Worm (Caenorhabditis elegans) whole organism, early embryonic: ENCODE results near the gene gcy-5.
A peak's percentile ranks its signal among the peaks of the same experiment; 100 is the strongest.

Source experiments
- F13C5.2 ChIP-seq: sonication (generic microtip); optimal IDR thresholded peaks from 2 replicates; lab custom pipeline; 2017; ENCODE audit warnings: mild to moderate bottlenecking, missing genetic modification characterization, inconsistent platforms, missing compliant biosample characterization
- aly-1 ChIP-seq: sonication (generic microtip); optimal IDR thresholded peaks from 2 replicates; lab custom pipeline; 2016; ENCODE audit warnings: missing genetic modification characterization, missing compliant biosample characterization
- ama-1 ChIP-seq: fragments of 150-350 bp; optimal IDR thresholded peaks from 2 replicates; lab custom pipeline; 2014
- ceh-13 ChIP-seq: fragments of 200-800 bp; sonication (Bioruptor generic); optimal IDR thresholded peaks from 2 replicates; lab custom pipeline; 2018; ENCODE audit warnings: mild to moderate bottlenecking, missing genetic modification characterization, missing compliant biosample characterization
- ceh-36 ChIP-seq: sonication (generic microtip); optimal IDR thresholded peaks from 2 replicates; lab custom pipeline; 2016; ENCODE audit warnings: missing genetic modification characterization, inconsistent platforms, missing compliant biosample characterization
- flt-1 ChIP-seq: fragments of 200-800 bp; sonication (Bioruptor generic); IDR thresholded peaks from 2 replicates; pipeline ENCODE4 v1.3.6; 2022; ENCODE audit warnings: missing genetic modification characterization, missing compliant biosample characterization
- hmg-4 ChIP-seq: fragments of 200-800 bp; sonication (Bioruptor generic); optimal IDR thresholded peaks from 2 replicates; lab custom pipeline; 2018; ENCODE audit warnings: mild to moderate bottlenecking, missing genetic modification characterization, missing compliant biosample characterization
- pes-1 ChIP-seq: fragments of 200-800 bp; sonication (Bioruptor generic); IDR thresholded peaks from 2 replicates; pipeline ENCODE4 v1.3.6; 2022; ENCODE audit warnings: missing genetic modification reagents, missing genetic modification characterization, missing compliant biosample characterization
- sea-1 ChIP-seq: fragments of 200-800 bp; sonication (Bioruptor generic); conservative IDR thresholded peaks from 2 replicates; pipeline ENCODE4 v1.3.6; 2022; ENCODE audit warnings: missing genetic modification characterization, missing compliant biosample characterization
- tra-4 ChIP-seq: sonication (generic microtip); optimal IDR thresholded peaks from 2 replicates; lab custom pipeline; 2017; ENCODE audit warnings: missing genetic modification characterization, missing compliant biosample characterization

DNA sequence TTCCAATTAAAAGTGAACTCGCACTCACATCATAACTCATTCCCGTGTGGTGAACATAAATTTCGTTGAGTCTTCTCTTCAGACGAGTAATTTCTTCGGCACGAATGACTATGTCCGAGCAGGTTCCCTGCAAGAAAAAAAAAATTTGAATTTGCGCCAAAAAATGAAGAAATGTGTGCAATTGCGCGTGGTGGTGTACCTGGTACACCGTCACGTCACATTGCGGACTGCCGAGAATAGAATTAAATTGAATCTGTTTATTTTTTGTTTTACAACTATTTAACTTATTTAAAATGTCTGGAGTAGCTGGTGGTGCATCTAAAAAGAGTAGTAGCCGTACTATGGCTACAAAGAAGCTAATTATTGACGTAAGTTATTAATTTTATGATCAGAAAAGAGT, 15.1 kb downstream of the gcy-5 start, which contains the start of gene mdt-22:
- TF ChIP-seq sea-1 (GFP tag; lab: Robert Waterston, UW) (no peak), hmg-4 (no peak), flt-1 (GFP tag; lab: Robert Waterston, UW) (no peak), ama-1 (lab: Kevin White, UChicago) (no peak), ceh-13 (no peak), F13C5.2 (tag; lab: Kevin White, UChicago) (peak; percentile 88), pes-1 (GFP tag; lab: Robert Waterston, UW) (peak; percentile 54; the same call in 1 of the 2 replicates), ceh-36 (tag; lab: Kevin White, UChicago) (no peak), tra-4 (tag; lab: Kevin White, UChicago) (no peak), aly-1 (tag; lab: Kevin White, UChicago) (no peak)
